Worm (Caenorhabditis elegans): ENCODE measurements around the gene mog-3.
A peak's percentile ranks its signal among the peaks of the same experiment; 100 is the strongest.

mog-3 gene

DNA sequence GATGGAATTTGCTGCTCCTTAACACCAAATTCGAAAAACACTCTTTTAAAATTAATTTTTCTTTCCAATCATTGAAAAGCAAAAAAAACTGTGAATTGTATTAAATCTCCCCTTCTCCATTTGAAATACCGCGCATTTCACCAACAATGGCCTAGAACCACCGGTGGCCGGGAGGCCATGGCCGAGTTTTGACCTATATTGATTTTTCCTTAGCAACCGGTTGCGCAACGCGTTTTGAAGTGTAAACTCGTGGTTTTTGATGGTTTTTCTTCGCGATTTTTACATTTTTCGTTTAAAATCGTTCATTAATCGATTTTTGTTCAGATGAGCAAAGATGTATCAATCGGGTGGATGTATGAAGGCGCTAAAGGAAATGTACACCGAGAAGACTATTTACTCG, at the start of gene mog-3:
Gene mog-3 (plus strand): TSS at position 319 of the 400 bp plus-strand sequence.
- TF ChIP-seq bed-3 (GFP tag; optimal IDR thresholded peaks at IDR 0.05): no peak
- peak; percentile 12 for TF ChIP-seq ham-2 (GFP tag; optimal IDR thresholded peaks at IDR 0.05)
- peak; percentile 73 for TF ChIP-seq mep-1 (tag; optimal IDR thresholded peaks at IDR 0.05)
- TF ChIP-seq ceh-83 (GFP tag; optimal IDR thresholded peaks at IDR 0.05): no peak
- TF ChIP-seq zip-8 (tag; optimal IDR thresholded peaks at IDR 0.05): peak; percentile 87
- peak; percentile 29 for TF ChIP-seq lin-13 (tag; optimal IDR thresholded peaks at IDR 0.05)
- no peak for TF ChIP-seq drap-1 (GFP tag; optimal IDR thresholded peaks at IDR 0.05)
- peak; percentile 6 for TF ChIP-seq lin-32 (GFP tag; optimal IDR thresholded peaks at IDR 0.05)
- TF ChIP-seq unc-120 (tag; optimal IDR thresholded peaks at IDR 0.05; ENCODE audit: poor library complexity, severe bottlenecking): peak; percentile 34
- TF ChIP-seq elt-1 (tag; optimal IDR thresholded peaks at IDR 0.05; ENCODE audit: borderline replicate concordance, insufficient read depth): no peak
- TF ChIP-seq cnd-1 (tag; optimal IDR thresholded peaks at IDR 0.05): peak; percentile 30
- no peak for TF ChIP-seq unc-62 (GFP tag; optimal IDR thresholded peaks at IDR 0.05)
- TF ChIP-seq sem-2 (GFP tag; optimal IDR thresholded peaks at IDR 0.05): no peak
- TF ChIP-seq ceh-43 (GFP tag; optimal IDR thresholded peaks at IDR 0.05): no peak
- TF ChIP-seq unc-39 (tag; optimal IDR thresholded peaks at IDR 0.05): no peak
- TF ChIP-seq ceh-39 (tag; optimal IDR thresholded peaks at IDR 0.05): peak; percentile 40
- TF ChIP-seq mls-2 (tag; optimal IDR thresholded peaks at IDR 0.05): no peak
- TF ChIP-seq nhr-76 (tag; optimal IDR thresholded peaks at IDR 0.05): no peak
- TF ChIP-seq mab-5 (tag; optimal IDR thresholded peaks at IDR 0.05): no peak
- TF ChIP-seq blmp-1 (tag; optimal IDR thresholded peaks at IDR 0.05): no peak
- TF ChIP-seq ztf-11 (tag; optimal IDR thresholded peaks at IDR 0.05): no peak
- TF ChIP-seq elt-3 (tag; optimal IDR thresholded peaks at IDR 0.05): no peak
- TF ChIP-seq ces-1 (GFP tag; optimal IDR thresholded peaks at IDR 0.05): peak; percentile 58
- TF ChIP-seq nhr-28 (tag; optimal IDR thresholded peaks at IDR 0.05): no peak
- no peak for TF ChIP-seq nhr-12 (tag; optimal IDR thresholded peaks at IDR 0.05)
- TF ChIP-seq sptf-1 (tag; optimal IDR thresholded peaks at IDR 0.05): peak; percentile 56
- no peak for TF ChIP-seq snpc-4 (tag; optimal IDR thresholded peaks at IDR 0.05)
- TF ChIP-seq lsy-2 (tag; optimal IDR thresholded peaks at IDR 0.05): peak; percentile 58
- TF ChIP-seq M03D4.4 (tag; optimal IDR thresholded peaks at IDR 0.05): no peak
- TF ChIP-seq pha-4 (tag; optimal IDR thresholded peaks at IDR 0.05): peak; percentile 25
- no peak for TF ChIP-seq tbx-8 (GFP tag; optimal IDR thresholded peaks at IDR 0.05)
- no peak for TF ChIP-seq flh-1 (GFP tag; optimal IDR thresholded peaks at IDR 0.05)
- TF ChIP-seq nhr-2 (tag; optimal IDR thresholded peaks at IDR 0.05): peak; percentile 79
- peak; percentile 27 for TF ChIP-seq hlh-1 (tag; optimal IDR thresholded peaks at IDR 0.05)
- no peak for TF ChIP-seq nhr-237 (tag; optimal IDR thresholded peaks at IDR 0.05)

DNA sequence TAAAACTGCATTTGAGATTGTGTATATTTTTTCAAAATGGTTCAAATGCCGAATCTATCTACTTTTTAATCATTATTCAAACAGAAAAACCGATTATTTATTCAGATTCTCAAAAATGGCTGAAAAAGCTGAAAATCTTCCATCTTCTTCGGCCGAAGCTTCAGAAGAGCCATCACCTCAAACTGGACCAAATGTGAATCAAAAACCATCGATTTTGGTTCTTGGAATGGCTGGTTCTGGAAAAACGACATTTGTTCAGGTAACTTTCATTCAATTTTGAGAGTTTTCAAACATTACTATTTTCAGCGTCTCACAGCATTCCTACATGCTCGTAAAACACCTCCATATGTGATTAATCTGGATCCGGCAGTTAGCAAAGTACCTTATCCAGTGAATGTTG, 49.5 kb upstream of the mog-3 start, which contains the start of gene gop-2:
Gene gop-2 (plus strand): TSS at position 106 of the 400 bp plus-strand sequence.
- TF ChIP-seq bed-3 (GFP tag; optimal IDR thresholded peaks at IDR 0.05) (no peak), nhr-12 (tag; optimal IDR thresholded peaks at IDR 0.05) (no peak), elt-1 (tag; optimal IDR thresholded peaks at IDR 0.05; ENCODE audit: borderline replicate concordance, insufficient read depth) (no peak), mep-1 (tag; optimal IDR thresholded peaks at IDR 0.05) (no peak), flh-1 (GFP tag; optimal IDR thresholded peaks at IDR 0.05) (no peak)

DNA sequence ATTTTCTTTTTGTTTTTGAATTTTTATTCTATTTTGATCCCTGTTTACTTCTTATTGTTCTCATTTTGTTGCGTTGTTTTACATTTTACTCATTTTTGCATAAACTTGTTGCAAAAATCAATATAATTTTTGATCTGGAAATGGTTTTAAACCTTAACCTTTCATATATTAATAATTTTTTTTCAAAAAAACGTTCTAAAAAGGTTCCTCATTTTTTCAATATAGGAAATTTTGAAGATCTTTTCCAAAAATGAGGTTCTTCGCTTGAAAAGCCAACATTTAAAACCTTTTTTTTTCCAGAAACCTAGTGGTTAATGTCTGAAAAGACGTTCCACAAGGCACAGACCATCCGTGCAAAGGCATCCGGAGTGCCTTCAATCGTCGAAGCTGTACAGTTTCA, 48.0 kb upstream of the mog-3 start, which contains the start of gene gop-3:
Gene gop-3 (plus strand): TSS at position 301 of the 400 bp plus-strand sequence.
- TF ChIP-seq M03D4.4 (tag; optimal IDR thresholded peaks at IDR 0.05): no peak
- TF ChIP-seq lsy-2 (tag; optimal IDR thresholded peaks at IDR 0.05): no peak
- TF ChIP-seq mab-5 (tag; optimal IDR thresholded peaks at IDR 0.05): no peak
- no peak for TF ChIP-seq snpc-4 (tag; optimal IDR thresholded peaks at IDR 0.05)
- no peak for TF ChIP-seq tbx-8 (GFP tag; optimal IDR thresholded peaks at IDR 0.05)
- no peak for TF ChIP-seq blmp-1 (tag; optimal IDR thresholded peaks at IDR 0.05)

DNA sequence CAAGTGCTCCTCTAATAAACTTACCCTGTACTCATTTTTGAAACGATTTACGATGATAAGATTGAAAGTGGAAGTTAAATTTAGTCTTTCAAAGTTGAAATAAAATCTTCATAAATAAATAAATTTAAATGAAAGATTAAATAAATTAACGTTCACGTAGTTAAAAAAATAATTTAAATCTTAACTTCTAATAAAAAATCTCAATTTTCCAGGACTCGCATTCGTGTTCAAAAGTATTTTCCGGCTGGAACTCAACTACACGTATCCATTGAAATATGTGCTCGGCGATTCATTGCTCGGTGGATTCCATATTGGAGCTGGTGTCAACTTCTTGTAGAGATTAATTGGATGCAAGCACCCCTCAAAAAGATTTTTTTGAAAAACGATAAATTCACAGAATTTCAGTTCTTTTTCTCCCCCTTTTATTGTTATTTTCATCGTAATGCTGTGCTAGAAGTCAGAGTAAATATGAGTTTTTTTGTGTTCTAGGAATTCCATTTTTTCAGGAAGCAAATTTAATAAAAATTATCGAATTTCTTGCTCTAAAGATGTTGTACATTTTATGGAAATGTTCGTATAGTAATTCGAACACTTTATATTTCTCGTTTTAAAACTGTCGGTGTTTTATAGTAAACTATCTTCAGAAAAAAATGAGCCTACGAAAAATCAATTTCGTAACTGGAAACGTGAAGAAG, 45.0 kb upstream of the mog-3 start, which contains the start of the genes C34E10.9 and hap-1:
Gene C34E10.9 (minus strand): TSS at position 101 of the 695 bp plus-strand sequence.
Gene hap-1 (plus strand): TSS at position 645 of the 695 bp plus-strand sequence.
- TF ChIP-seq blmp-1 (tag; optimal IDR thresholded peaks at IDR 0.05) (no peak), ceh-39 (tag; optimal IDR thresholded peaks at IDR 0.05) (no peak), nhr-237 (tag; optimal IDR thresholded peaks at IDR 0.05) (no peak), nhr-12 (tag; optimal IDR thresholded peaks at IDR 0.05) (no peak), ces-1 (GFP tag; optimal IDR thresholded peaks at IDR 0.05) (no peak), ham-2 (GFP tag; optimal IDR thresholded peaks at IDR 0.05) (no peak)
